Worm (Caenorhabditis elegans): ENCODE measurements around the gene nmy-3.

ce11 chrIV:9330755-9331154 lies 56.5 kb downstream of the nmy-3 start, which contains the start of gene nspg-7.1:
- no peak for TF ChIP-seq tbx-11 (GFP tag; IDR thresholded peaks at IDR 0.05)
- no peak for TF ChIP-seq ceh-36 (tag; optimal IDR thresholded peaks at IDR 0.05)
- no peak for TF ChIP-seq pes-1 (GFP tag; IDR thresholded peaks at IDR 0.05)
- TF ChIP-seq B0310.2 (tag; optimal IDR thresholded peaks at IDR 0.05), result no peak
- no peak for TF ChIP-seq ama-1 (optimal IDR thresholded peaks at IDR 0.05)
- no peak for TF ChIP-seq F13C5.2 (tag; optimal IDR thresholded peaks at IDR 0.05)
- no peak for TF ChIP-seq ceh-13 (GFP tag; optimal IDR thresholded peaks at IDR 0.05)
